Worm (Caenorhabditis elegans) whole organism, midembryonic: ENCODE results near the gene dop-3.

ENCODE experiments used
- T22C8.4 ChIP-seq: fragments of 200-800 bp; sonication (Bioruptor generic); IDR thresholded peaks from 2 replicates; pipeline ENCODE4 v1.3.6; 2022; ENCODE audit warnings: missing genetic modification characterization, missing compliant biosample characterization
- cog-1 ChIP-seq: sonication (generic microtip); optimal IDR thresholded peaks from 2 replicates; lab custom pipeline; 2016; ENCODE audit warnings: missing genetic modification characterization, missing compliant biosample characterization
- flt-1 ChIP-seq: fragments of 200-800 bp; sonication (Bioruptor generic); IDR thresholded peaks from 2 replicates; pipeline ENCODE4 v1.3.6; 2022; ENCODE audit warnings: missing genetic modification characterization, missing compliant biosample characterization
- klf-2 ChIP-seq: fragments of 200-800 bp; sonication (Bioruptor generic); conservative IDR thresholded peaks from 2 replicates; pipeline ENCODE4 v1.3.6; 2022; ENCODE audit warnings: missing genetic modification reagents, missing genetic modification characterization, missing compliant biosample characterization
- med-1 ChIP-seq: sonication (generic microtip); optimal IDR thresholded peaks from 2 replicates; lab custom pipeline; 2017; ENCODE audit warnings: missing genetic modification characterization, mild to moderate bottlenecking, missing compliant biosample characterization, antibody characterized with exemption, missing genetic modification reagents; ENCODE audit not compliant: insufficient read depth
- ref-1 ChIP-seq: fragments of 200-800 bp; sonication (Bioruptor generic); conservative IDR thresholded peaks from 2 replicates; pipeline ENCODE4 v1.3.6; 2022; ENCODE audit warnings: missing genetic modification reagents, missing genetic modification characterization, missing compliant biosample characterization
- tab-1 ChIP-seq: fragments of 200-800 bp; sonication (Bioruptor generic); IDR thresholded peaks from 2 replicates; pipeline ENCODE4 v1.3.6; 2022; ENCODE audit warnings: missing genetic modification characterization, missing compliant biosample characterization
- ztf-23 ChIP-seq: fragments of 200-800 bp; sonication (Bioruptor generic); IDR thresholded peaks from 2 replicates; pipeline ENCODE4 v1.3.6; 2022; ENCODE audit warnings: missing genetic modification reagents, missing genetic modification characterization, missing compliant biosample characterization
- ztf-29 ChIP-seq: fragments of 200-800 bp; sonication (Bioruptor generic); IDR thresholded peaks from 2 replicates; pipeline ENCODE4 v1.3.6; 2022; ENCODE audit warnings: missing genetic modification reagents, missing genetic modification characterization, missing compliant biosample characterization

dop-3 gene

DNA sequence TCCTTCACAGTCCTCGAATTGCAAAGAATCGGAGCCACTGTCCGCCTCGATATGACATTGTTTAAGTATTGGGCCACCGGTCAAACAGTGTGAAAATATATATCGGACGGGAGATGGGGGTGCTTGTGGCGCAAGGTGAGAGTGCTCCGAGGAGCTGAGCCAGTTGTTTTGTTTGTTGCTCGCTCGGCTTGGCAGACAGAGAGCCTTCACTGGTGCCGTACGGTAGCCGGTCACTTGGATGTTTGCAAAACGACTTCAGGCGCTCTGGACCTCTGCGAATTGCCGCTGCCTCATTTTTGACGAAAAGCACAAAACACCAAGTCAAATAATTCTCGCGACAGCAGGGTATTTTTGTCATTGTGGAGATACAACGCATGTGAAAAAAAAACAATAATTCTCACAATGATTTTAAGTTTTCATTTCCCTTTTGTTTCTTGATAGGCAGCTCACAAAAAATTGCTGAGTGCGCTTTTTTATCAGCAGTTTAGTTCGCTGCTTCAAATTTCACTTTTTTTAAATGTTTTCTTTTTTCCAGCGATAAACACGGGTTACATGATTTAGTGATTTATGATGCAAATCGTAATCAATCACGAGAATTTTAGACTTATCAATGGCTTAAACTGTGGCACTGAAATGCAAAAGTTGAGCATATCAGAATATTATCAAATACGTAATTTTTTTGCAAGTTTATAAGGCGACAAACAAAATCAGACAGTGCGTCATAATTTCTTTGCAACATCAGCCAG is 52.3 kb downstream of the dop-3 start:
- no peak for TF ChIP-seq ztf-29 (GFP tag; lab: Robert Waterston, UW)
- TF ChIP-seq klf-2, result no peak
- TF ChIP-seq ztf-23 (GFP tag; lab: Robert Waterston, UW), result no peak
- TF ChIP-seq T22C8.4 (GFP tag; lab: Robert Waterston, UW), result no peak

- no peak for TF ChIP-seq flt-1 (GFP tag; lab: Robert Waterston, UW)
- TF ChIP-seq T22C8.4 (GFP tag; lab: Robert Waterston, UW), result no peak
- no peak for TF ChIP-seq ztf-29 (GFP tag; lab: Robert Waterston, UW)
- no peak for TF ChIP-seq klf-2
- TF ChIP-seq cog-1 (tag; lab: Kevin White, UChicago), result no peak
- no peak for TF ChIP-seq med-1 (GFP tag; lab: Kevin White, UChicago)
- no peak for TF ChIP-seq tab-1 (GFP tag; lab: Robert Waterston, UW)
- TF ChIP-seq ref-1 (GFP tag; lab: Robert Waterston, UW), result no peak
- no peak for TF ChIP-seq ztf-23 (GFP tag; lab: Robert Waterston, UW)
These were observed 54.3 kb downstream of the dop-3 start for ce11 chrX:6515267-6515666.

- TF ChIP-seq tab-1 (GFP tag; lab: Robert Waterston, UW), result no peak
- TF ChIP-seq T22C8.4 (GFP tag; lab: Robert Waterston, UW), result no peak
- TF ChIP-seq ztf-29 (GFP tag; lab: Robert Waterston, UW), result no peak
- no peak for TF ChIP-seq flt-1 (GFP tag; lab: Robert Waterston, UW)
- TF ChIP-seq cog-1 (tag; lab: Kevin White, UChicago), result no peak
- TF ChIP-seq ztf-23 (GFP tag; lab: Robert Waterston, UW), result no peak
- no peak for TF ChIP-seq klf-2
- no peak for TF ChIP-seq med-1 (GFP tag; lab: Kevin White, UChicago)
- no peak for TF ChIP-seq ref-1 (GFP tag; lab: Robert Waterston, UW)
These were observed 55.1 kb downstream of the dop-3 start for ce11 chrX:6514466-6514865.
